Fruit fly (Drosophila melanogaster) whole organism: ENCODE measurements around the gene CG8219.
A peak's percentile ranks its signal among the peaks of the same experiment; 100 is the strongest.

Experiments
- CG8478 ChIP-seq: fragments of >200 bp; optimal IDR thresholded peaks from 2 replicates; lab custom pipeline; 2018; ENCODE audit warnings: inconsistent platforms
- Dll ChIP-seq: fragments of >200 bp; optimal IDR thresholded peaks from 2 replicates; lab custom pipeline; 2017
- EcR ChIP-seq, 2 experiments: fragments of >200 bp; optimal IDR thresholded peaks; 2 replicates each; lab custom pipeline; 2017; ENCODE audit warnings: missing biosample characterization in 2 of 2, missing genetic modification characterization in 2 of 2, missing genetic modification reagents in 2 of 2
- pan ChIP-seq: fragments of >200 bp; optimal IDR thresholded peaks from 2 replicates; lab custom pipeline; 2017
- psq ChIP-seq: fragments of >200 bp; optimal IDR thresholded peaks from 2 replicates; lab custom pipeline; 2017
- usp ChIP-seq: fragments of >200 bp; optimal IDR thresholded peaks from 2 replicates; lab custom pipeline; 2017; ENCODE audit warnings: missing biosample characterization, missing genetic modification characterization, mixed read lengths

The CG8219 gene

DNA sequence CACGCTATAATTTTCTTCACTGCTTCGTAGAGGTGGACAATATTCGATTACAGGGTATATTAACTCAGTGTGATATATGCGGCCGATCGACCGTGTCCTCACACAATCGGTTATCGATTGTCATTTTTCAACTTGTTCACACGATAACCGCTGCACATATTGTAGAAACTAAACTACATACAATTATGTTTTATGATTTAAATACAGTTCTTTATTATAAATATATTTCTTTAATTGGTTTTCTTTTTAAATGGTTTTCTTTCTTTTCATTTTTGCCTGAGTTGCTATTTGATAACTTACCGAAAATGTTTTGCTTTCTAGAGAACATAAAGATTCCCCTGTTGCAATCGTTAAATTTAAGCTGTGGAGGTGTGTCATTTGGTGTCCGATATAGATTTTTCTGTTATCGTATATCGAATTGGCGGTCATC, 26.4 kb upstream of the CG8219 start, which contains the start of the genes fmt and CG7376:
Gene fmt, minus strand, starts transcription at position 55 of the 430 bp plus-strand sequence.
Gene CG7376, plus strand, starts transcription at position 423 of the 430 bp plus-strand sequence.
- TF ChIP-seq usp (no peak), CG8478 (no peak), psq (lab: Kevin White, UChicago) (no peak), pan (lab: Kevin White, UChicago) (no peak), Dll (lab: Kevin White, UChicago) (no peak), EcR (GFP tag; optimal IDR thresholded peaks at IDR 0.05; lab: Kevin White, UChicago) (no peak)

DNA sequence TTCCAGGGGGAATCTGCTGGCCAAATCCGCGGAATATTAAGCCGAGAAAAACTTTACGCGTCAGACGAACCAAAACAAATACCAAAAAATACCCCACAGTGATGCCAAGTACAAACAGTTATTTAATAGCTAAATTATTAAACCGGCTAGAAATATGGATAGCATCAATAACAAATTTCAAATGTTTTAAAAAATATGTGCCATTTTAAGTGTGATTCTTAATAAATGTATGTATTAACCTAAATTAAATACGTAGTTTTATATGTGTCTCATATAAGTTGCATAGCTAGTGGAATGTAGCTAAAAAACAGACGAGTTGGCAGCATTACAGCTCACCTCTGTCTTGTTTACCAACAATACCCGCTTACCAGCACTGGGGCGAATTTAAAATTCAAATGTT, 18.5 kb upstream of the CG8219 start, which contains the start of gene CG10274:
Gene CG10274, minus strand, starts transcription at position 54 of the 400 bp plus-strand sequence.
- no peak for TF ChIP-seq EcR (GFP tag; optimal IDR thresholded peaks at IDR 0.05; lab: Kevin White, UChicago)
- TF ChIP-seq CG8478, result no peak
- TF ChIP-seq Dll (lab: Kevin White, UChicago), result no peak
- TF ChIP-seq usp, result no peak
- no peak for TF ChIP-seq psq (lab: Kevin White, UChicago)
- no peak for TF ChIP-seq pan (lab: Kevin White, UChicago)

DNA sequence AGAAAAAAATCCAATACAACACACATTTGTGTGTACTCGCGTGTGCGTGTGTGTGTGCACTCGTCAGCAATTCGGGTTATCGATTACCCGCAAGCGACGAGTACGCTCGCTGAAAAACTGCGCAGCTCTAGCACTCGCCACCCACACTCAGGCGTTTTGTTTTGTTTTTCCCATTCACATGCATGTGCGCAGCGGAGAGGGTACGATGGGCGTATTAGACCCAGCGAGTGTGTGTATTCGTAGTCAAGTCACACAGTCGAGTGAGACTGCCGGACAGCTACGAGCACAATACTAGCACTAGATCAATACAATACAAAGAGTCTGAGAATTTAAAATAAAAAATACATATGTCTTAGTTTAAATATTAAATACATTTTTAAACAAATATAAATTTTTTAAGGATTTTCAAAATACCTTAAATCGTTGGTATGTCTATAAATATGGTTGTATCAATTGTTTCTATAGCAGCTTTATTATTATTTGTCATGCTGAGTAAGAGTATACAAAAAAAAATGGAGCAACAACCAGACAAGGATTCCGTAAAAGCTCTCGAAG, 15.3 kb upstream of the CG8219 start, which contains the start of the genes D19B and CG43293:
Gene D19B, minus strand, starts transcription at position 37 of the 555 bp plus-strand sequence.
Gene CG43293, plus strand, starts transcription at position 306 of the 555 bp plus-strand sequence.
- TF ChIP-seq pan (lab: Kevin White, UChicago) (peak; percentile 80), Dll (lab: Kevin White, UChicago) (no peak)

DNA sequence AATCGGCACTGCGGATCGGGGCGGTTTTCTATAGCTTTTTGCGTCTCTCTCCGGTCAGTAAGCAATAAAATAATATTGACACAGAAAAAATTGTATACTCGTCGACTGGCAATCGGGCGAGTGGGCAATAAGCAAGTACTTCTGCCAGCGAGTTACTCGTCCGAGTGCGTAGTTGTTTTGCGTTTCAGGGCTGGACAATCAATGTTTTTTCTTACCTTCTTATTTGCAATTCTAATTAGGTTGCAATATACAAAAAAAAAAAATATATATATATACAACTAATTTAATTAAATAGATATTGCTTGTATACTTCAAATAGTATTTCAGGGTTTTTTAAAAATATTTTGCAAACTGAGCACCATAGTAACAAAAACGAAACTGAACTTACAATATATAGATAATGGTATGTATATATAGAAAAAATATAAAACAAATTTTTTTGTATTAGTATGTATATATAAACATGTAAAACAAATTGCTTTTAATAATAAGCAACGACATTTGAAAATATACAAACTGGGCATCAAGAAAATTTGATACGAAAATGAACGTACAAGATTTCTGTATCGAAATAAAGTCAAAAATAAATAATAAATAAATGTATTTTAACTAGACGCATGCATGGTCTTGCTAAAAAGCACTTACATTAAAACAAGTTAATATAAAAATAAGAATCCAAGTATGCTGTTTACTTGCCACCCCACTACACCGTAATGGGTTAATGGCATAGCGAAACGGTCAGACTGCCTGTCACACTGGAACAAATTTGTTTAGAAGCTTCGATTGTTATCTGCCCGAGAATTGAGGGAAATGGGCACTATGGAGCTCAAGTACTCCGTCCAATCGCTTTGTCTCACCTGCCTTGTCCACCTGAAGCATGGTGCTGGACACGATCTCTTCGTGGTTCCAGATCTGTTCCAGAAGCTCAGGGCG, 11.0 kb upstream of the CG8219 start, which contains the start of the genes D19A and CG7386:
Gene D19A, minus strand, starts transcription at position 129 of the 933 bp plus-strand sequence.
Gene CG7386, plus strand, starts transcription at position 751 of the 933 bp plus-strand sequence.
- TF ChIP-seq psq (lab: Kevin White, UChicago) (no peak), CG8478 (no peak), usp (no peak), EcR (GFP tag; optimal IDR thresholded peaks at IDR 0.05; lab: Kevin White, UChicago) (no peak), pan (lab: Kevin White, UChicago) (no peak), Dll (lab: Kevin White, UChicago) (no peak)

DNA sequence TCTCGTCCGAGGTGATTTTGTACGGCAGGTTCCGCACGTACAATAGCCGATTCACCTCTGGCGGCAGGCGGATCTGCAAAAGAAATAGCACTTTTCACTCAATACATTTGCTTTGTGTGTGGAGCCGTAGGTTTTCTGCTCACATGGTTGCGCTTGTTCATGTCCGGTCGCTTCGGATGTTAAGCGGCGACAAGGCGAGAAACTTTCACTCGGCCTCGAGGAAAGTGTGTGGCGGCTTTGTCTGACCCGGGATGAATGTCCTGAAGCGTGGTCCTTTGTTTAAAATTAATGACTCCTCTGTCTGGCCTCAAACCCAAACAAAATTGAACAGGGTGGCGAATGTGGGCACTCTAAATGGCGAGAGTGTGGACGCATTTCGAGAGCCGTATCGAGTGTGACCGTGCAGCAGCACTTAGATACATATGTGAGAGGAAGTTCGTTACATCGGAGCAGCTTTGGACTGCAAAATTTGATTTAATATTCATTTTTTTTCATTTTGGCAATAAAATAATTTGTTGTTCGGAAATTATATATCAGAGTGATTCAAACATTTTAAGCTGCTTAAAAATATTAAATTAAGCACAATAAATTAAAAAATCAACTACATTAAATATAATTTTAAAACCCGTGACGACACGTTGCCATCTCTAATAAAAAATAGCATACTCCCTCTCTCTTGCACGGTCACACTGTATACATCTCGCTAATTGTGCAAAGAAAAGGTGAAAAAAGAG, 7.3 kb upstream of the CG8219 start, which contains the start of the genes Sf3b6 and Tnpo:
Gene Sf3b6, minus strand, starts transcription at position 358 of the 734 bp plus-strand sequence.
Gene Tnpo, plus strand, starts transcription at position 659 of the 734 bp plus-strand sequence.
- TF ChIP-seq pan (lab: Kevin White, UChicago) (no peak), EcR (GFP tag; optimal IDR thresholded peaks at IDR 0.05; lab: Kevin White, UChicago) (no peak), psq (lab: Kevin White, UChicago) (no peak), usp (no peak), Dll (lab: Kevin White, UChicago) (no peak), CG8478 (no peak)

DNA sequence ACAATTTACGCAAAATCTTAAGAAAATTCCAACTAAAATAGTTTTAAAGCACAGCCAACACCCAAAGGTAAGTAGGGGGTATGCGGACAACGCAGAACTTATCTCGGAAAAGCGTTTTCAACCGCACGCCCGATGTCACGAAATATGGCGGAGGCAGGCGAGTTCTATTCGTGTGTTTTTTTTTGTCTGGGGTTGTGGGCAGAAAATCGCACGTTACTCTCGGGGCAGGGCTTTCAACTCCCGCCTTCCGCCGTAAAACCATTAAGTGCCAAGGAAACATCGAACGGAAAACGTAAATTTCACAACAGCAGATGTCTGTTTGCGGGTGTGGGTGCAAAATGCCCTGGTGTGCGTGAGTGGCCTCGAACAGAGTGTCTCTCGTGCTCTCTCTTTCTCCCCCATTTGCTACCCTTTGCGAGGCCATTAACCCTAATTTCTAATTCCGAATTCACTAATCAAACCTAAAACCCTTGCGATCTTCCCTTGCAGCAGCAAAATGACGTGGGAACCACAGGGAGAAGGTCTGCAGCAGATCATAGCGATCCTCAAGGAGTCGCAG, 6.6 kb upstream of the CG8219 start:
- no peak for TF ChIP-seq EcR (GFP tag; optimal IDR thresholded peaks at IDR 0.05; lab: Kevin White, UChicago)
- TF ChIP-seq psq (lab: Kevin White, UChicago), result no peak
- TF ChIP-seq Dll (lab: Kevin White, UChicago), result no peak
- TF ChIP-seq usp, result no peak
- TF ChIP-seq CG8478, result no peak
- no peak for TF ChIP-seq pan (lab: Kevin White, UChicago)

DNA sequence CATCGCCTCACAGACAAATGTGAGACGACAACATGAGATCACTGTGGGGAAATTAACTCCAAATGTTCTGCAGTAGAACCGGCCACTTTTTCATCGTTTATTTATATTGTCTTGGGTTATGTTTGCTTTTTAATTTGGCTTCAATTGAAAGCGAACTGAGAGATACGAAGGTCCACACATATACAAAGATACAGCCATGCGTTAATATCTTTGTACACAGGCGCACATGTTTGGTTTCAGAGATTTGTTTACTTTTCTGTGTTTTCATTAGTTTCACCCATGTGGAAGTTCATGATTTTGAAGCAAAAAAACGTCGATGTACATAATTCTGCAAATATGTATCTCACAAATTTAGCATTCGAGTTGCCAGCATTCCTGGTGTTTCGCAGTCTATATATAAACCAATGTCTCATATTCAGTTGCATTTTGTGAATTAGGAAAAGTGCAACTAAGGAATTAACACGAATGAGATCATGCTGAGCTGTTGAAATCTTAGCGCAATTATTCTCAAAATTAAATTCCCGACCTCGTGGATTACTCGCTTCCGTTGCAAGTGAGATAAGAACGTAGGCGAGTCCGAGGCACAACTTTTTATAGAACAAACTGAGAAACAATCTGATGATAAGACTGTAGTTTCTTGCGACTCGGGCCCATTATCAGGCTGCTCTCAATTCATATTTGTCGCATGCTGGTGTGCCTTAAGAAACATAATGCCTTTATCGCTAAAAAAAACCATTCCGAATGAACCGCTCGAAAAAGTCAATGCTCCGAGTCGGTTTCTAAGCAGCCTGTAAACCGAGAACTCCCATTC, 15.9 kb downstream of the CG8219 start:
- TF ChIP-seq Dll (lab: Kevin White, UChicago) (no peak), psq (lab: Kevin White, UChicago) (no peak), usp (no peak), CG8478 (no peak), EcR (GFP tag; optimal IDR thresholded peaks at IDR 0.05; lab: Kevin White, UChicago) (no peak), pan (lab: Kevin White, UChicago) (no peak)

DNA sequence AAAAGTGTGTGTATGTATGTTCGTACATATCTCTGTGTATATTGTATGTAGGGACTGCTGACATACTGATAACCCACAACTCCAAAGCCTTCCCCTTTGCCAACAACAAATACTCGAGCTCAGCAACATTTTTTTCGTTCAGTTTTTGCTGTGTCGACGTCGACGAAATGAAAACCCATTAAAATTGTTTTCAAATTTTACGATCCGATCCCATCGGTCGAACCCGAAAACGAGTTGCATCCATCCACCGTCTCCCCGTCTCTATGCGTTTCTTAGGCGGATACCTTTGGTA, 16.5 kb downstream of the CG8219 start:
- TF ChIP-seq EcR (GFP tag; optimal IDR thresholded peaks at IDR 0.05; lab: Kevin White, UChicago), result no peak
- TF ChIP-seq pan (lab: Kevin White, UChicago), result no peak
- TF ChIP-seq Dll (lab: Kevin White, UChicago), result no peak
- no peak for TF ChIP-seq usp
- TF ChIP-seq psq (lab: Kevin White, UChicago), result no peak
- no peak for TF ChIP-seq CG8478

DNA sequence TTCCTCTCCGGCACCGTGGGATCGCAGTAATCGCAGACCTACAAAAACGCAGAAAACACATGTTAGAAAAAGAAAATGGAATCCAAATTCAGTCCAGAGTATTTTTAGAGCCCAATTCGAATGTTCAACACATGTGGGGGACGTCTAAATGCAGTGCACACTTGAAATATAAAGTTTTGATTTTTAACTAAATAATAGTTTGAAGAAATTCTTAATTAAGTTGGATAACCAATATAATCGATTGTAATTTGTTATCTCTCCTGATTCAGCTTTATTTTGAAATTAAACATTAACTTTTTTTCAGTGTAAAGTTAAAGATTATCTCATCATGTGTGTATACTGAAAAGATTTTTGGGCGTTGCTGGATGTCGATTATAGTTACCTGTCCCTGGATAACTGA, 16.9 kb downstream of the CG8219 start:
- TF ChIP-seq Dll (lab: Kevin White, UChicago) (no peak), CG8478 (no peak), psq (lab: Kevin White, UChicago) (no peak), usp (no peak), pan (lab: Kevin White, UChicago) (no peak), EcR (GFP tag; optimal IDR thresholded peaks at IDR 0.05; lab: Kevin White, UChicago) (no peak)

DNA sequence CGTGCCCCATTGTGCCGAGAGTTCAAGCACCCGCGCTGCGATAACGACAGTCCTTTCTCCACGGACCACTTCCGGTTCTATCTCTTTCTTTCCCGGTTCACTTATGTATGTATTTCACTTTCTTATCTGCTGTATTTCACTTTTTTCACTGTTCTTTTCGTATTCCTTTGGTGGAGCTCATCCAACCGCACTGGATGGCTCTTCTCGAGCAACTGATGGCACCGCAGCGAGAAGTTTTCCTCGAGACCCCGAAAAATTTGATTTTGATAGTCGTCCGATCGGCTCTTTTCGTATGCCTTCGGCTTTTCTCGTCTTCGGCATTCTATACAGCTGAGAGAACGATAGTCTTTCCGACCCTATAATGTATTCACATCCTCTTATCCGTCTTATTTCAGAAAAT, 17.5 kb downstream of the CG8219 start, which contains the start of gene LanA:
Gene LanA, minus strand, starts transcription at position 217 of the 400 bp plus-strand sequence.
- TF ChIP-seq pan (lab: Kevin White, UChicago) (no peak), CG8478 (no peak), psq (lab: Kevin White, UChicago) (no peak), Dll (lab: Kevin White, UChicago) (no peak), EcR (GFP tag; optimal IDR thresholded peaks at IDR 0.05; lab: Kevin White, UChicago) (no peak), usp (no peak)
